Fruit fly (Drosophila melanogaster) whole organism, embryonic: Measurements from ENCODE around the gene Enoph.

Source experiments
- Antp ChIP-seq: fragments of 200-800 bp; sonication (Bioruptor generic); optimal IDR thresholded peaks from 3 replicates; lab custom pipeline; 2016; ENCODE audit warnings: missing biosample characterization, missing genetic modification characterization
- B-H2 ChIP-seq: fragments of 200-800 bp; sonication (Bioruptor generic); optimal IDR thresholded peaks from 2 replicates; lab custom pipeline; 2018; ENCODE audit warnings: missing biosample characterization, mild to moderate bottlenecking, missing genetic modification characterization
- CG10147 ChIP-seq: fragments of 200-800 bp; sonication (Bioruptor generic); optimal IDR thresholded peaks from 2 replicates; lab custom pipeline; 2019; ENCODE audit warnings: missing biosample characterization, mild to moderate bottlenecking, missing genetic modification characterization, moderate library complexity
- CG10321 ChIP-seq: fragments of 200-800 bp; sonication (Bioruptor generic); IDR thresholded peaks from 2 replicates; pipeline ENCODE4 v1.3.6; 2022; ENCODE audit warnings: missing biosample characterization, missing genetic modification characterization
- CG10431 ChIP-seq: fragments of 200-800 bp; sonication (Bioruptor generic); optimal IDR thresholded peaks from 3 replicates; lab custom pipeline; 2018; ENCODE audit warnings: missing biosample characterization, mild to moderate bottlenecking, missing genetic modification characterization
- CG10959 ChIP-seq: fragments of 200-800 bp; sonication (Bioruptor generic); IDR thresholded peaks from 2 replicates; pipeline ENCODE4 v1.3.6; 2022; ENCODE audit warnings: missing biosample characterization, missing genetic modification characterization
- CG10979 ChIP-seq: fragments of 200-800 bp; sonication (Bioruptor generic); optimal IDR thresholded peaks from 2 replicates; lab custom pipeline; 2018; ENCODE audit warnings: missing biosample characterization, mild to moderate bottlenecking, missing genetic modification characterization, moderate library complexity
- CG11695 ChIP-seq: fragments of 200-800 bp; sonication (Bioruptor generic); IDR thresholded peaks from 3 replicates; pipeline ENCODE4 v1.3.6; 2022; ENCODE audit warnings: missing biosample characterization, missing genetic modification characterization
- CG14050 ChIP-seq: fragments of 200-800 bp; sonication (Bioruptor generic); IDR thresholded peaks from 3 replicates; pipeline ENCODE4 v1.3.6; 2022; ENCODE audit warnings: missing biosample characterization, missing genetic modification characterization
- CG14965 ChIP-seq: fragments of 200-800 bp; sonication (Bioruptor generic); optimal IDR thresholded peaks from 2 replicates; lab custom pipeline; 2016; ENCODE audit warnings: missing biosample characterization, missing genetic modification characterization, borderline replicate concordance
- CG17829 ChIP-seq: fragments of 200-800 bp; optimal IDR thresholded peaks from 2 replicates; lab custom pipeline; 2019; ENCODE audit warnings: missing biosample characterization, mild to moderate bottlenecking, missing genetic modification characterization, moderate library complexity
- CG1832 ChIP-seq: fragments of 200-800 bp; sonication (Bioruptor generic); optimal IDR thresholded peaks from 2 replicates; lab custom pipeline; 2017; ENCODE audit warnings: missing biosample characterization, mild to moderate bottlenecking, missing genetic modification characterization, inconsistent platforms
- CG2120 ChIP-seq: fragments of 200-800 bp; sonication (Bioruptor generic); optimal IDR thresholded peaks from 3 replicates; lab custom pipeline; 2016; ENCODE audit warnings: missing biosample characterization, missing genetic modification characterization
- CG33213 ChIP-seq: fragments of 200-800 bp; sonication (Bioruptor generic); optimal IDR thresholded peaks from 3 replicates; lab custom pipeline; 2016; ENCODE audit warnings: missing biosample characterization, missing genetic modification characterization
- CG42726 ChIP-seq: fragments of 200-800 bp; sonication (Bioruptor generic); IDR thresholded peaks from 2 replicates; pipeline ENCODE4 v1.3.6; 2022; ENCODE audit warnings: missing biosample characterization, missing genetic modification characterization; ENCODE audit not compliant: partially characterized antibody
- CG4820 ChIP-seq: fragments of 200-800 bp; sonication (Bioruptor generic); optimal IDR thresholded peaks from 3 replicates; lab custom pipeline; 2016; ENCODE audit warnings: missing biosample characterization, missing genetic modification characterization
- CG5245 ChIP-seq: fragments of 200-800 bp; sonication (Bioruptor generic); optimal IDR thresholded peaks from 3 replicates; lab custom pipeline; 2016; ENCODE audit warnings: missing biosample characterization, missing genetic modification characterization
- CG6689 ChIP-seq: fragments of 200-800 bp; sonication (Bioruptor generic); IDR thresholded peaks from 2 replicates; pipeline ENCODE4 v1.3.6; 2022; ENCODE audit warnings: missing biosample characterization, missing genetic modification characterization
- CG6854 ChIP-seq: fragments of 200-800 bp; sonication (Bioruptor generic); optimal IDR thresholded peaks from 3 replicates; lab custom pipeline; 2017; ENCODE audit warnings: missing biosample characterization, mild to moderate bottlenecking, missing genetic modification characterization
- CG8290 ChIP-seq, 3 experiments: fragments of 200-800 bp; sonication (Bioruptor generic); optimal IDR thresholded peaks; 2 replicates each; lab custom pipeline; 2016 to 2019; ENCODE audit warnings: missing biosample characterization in 3 of 3, missing genetic modification characterization in 3 of 3, mild to moderate bottlenecking in 2 of 3, moderate library complexity in 1 of 3
- CG9215 ChIP-seq: fragments of 200-800 bp; sonication (Bioruptor generic); IDR thresholded peaks from 2 replicates; pipeline ENCODE4 v1.3.6; 2022; ENCODE audit warnings: missing biosample characterization, missing genetic modification characterization
- CTCF ChIP-seq: fragments of 200-800 bp; sonication (Bioruptor generic); optimal IDR thresholded peaks from 2 replicates; lab custom pipeline; 2017; ENCODE audit warnings: missing biosample characterization, mild to moderate bottlenecking, missing genetic modification characterization, moderate library complexity
- D19B ChIP-seq: fragments of 200-800 bp; sonication (Bioruptor generic); optimal IDR thresholded peaks from 2 replicates; lab custom pipeline; 2017; ENCODE audit warnings: missing biosample characterization, mild to moderate bottlenecking, missing genetic modification characterization
- HLHmδ ChIP-seq: fragments of 200-800 bp; sonication (Bioruptor generic); optimal IDR thresholded peaks from 2 replicates; lab custom pipeline; 2018; ENCODE audit warnings: missing biosample characterization, mild to moderate bottlenecking, missing genetic modification characterization, moderate library complexity
- Hey ChIP-seq: fragments of 200-800 bp; sonication (Bioruptor generic); optimal IDR thresholded peaks from 3 replicates; lab custom pipeline; 2018; ENCODE audit warnings: missing biosample characterization, mild to moderate bottlenecking, missing genetic modification characterization
- HmgZ ChIP-seq: fragments of 200-800 bp; sonication (Bioruptor generic); optimal IDR thresholded peaks from 2 replicates; lab custom pipeline; 2018; ENCODE audit warnings: missing biosample characterization, mild to moderate bottlenecking, missing genetic modification characterization
- Lhr ChIP-seq: fragments of 200-800 bp; sonication (Bioruptor generic); optimal IDR thresholded peaks from 3 replicates; lab custom pipeline; 2017; ENCODE audit warnings: mild to moderate bottlenecking, missing biosample characterization, missing genetic modification reagents, missing genetic modification characterization
- NK7.1 ChIP-seq: fragments of 200-800 bp; sonication (Bioruptor generic); optimal IDR thresholded peaks from 3 replicates; lab custom pipeline; 2016; ENCODE audit warnings: missing biosample characterization, missing genetic modification characterization
- PHDP ChIP-seq: fragments of 200-800 bp; sonication (Bioruptor generic); optimal IDR thresholded peaks from 3 replicates; lab custom pipeline; 2018; ENCODE audit warnings: missing biosample characterization, mild to moderate bottlenecking, missing genetic modification characterization, moderate library complexity
- Six4 ChIP-seq: fragments of 200-800 bp; sonication (Bioruptor generic); optimal IDR thresholded peaks from 2 replicates; lab custom pipeline; 2016; ENCODE audit warnings: missing biosample characterization, missing genetic modification characterization
- Taf1 ChIP-seq: fragments of 200-800 bp; sonication (Bioruptor generic); IDR thresholded peaks from 2 replicates; pipeline ENCODE4 v1.3.6; 2022; ENCODE audit warnings: missing biosample characterization, missing genetic modification characterization
- az2 ChIP-seq: fragments of 200-800 bp; sonication (Bioruptor generic); optimal IDR thresholded peaks from 3 replicates; lab custom pipeline; 2016; ENCODE audit warnings: missing biosample characterization, missing genetic modification characterization
- chm ChIP-seq: fragments of 200-800 bp; sonication (Bioruptor generic); IDR thresholded peaks from 2 replicates; pipeline ENCODE4 v1.3.6; 2022; ENCODE audit warnings: missing biosample characterization, missing genetic modification characterization
- corto ChIP-seq: fragments of 200-800 bp; sonication (Bioruptor generic); optimal IDR thresholded peaks from 2 replicates; lab custom pipeline; 2016; ENCODE audit warnings: missing biosample characterization, mild to moderate bottlenecking, missing genetic modification characterization, moderate library complexity
- dan ChIP-seq: fragments of 200-800 bp; sonication (Bioruptor generic); IDR thresholded peaks from 2 replicates; pipeline ENCODE4 v1.3.6; 2022; ENCODE audit warnings: missing biosample characterization, missing genetic modification characterization
- dimm ChIP-seq: fragments of 200-800 bp; sonication (Bioruptor generic); IDR thresholded peaks from 2 replicates; pipeline ENCODE4 v1.3.6; 2022; ENCODE audit warnings: missing biosample characterization, missing genetic modification characterization
- eve ChIP-seq, 2 experiments: fragments of >200 bp; optimal IDR thresholded peaks; 2 replicates each; lab custom pipeline; 2017; ENCODE audit warnings: missing biosample characterization in 2 of 2, missing genetic modification characterization in 2 of 2
- gem ChIP-seq: fragments of 200-800 bp; sonication (Bioruptor generic); optimal IDR thresholded peaks from 2 replicates; lab custom pipeline; 2019; ENCODE audit warnings: missing biosample characterization, mild to moderate bottlenecking, missing genetic modification characterization, moderate library complexity
- gro ChIP-seq: fragments of 200-800 bp; sonication (Bioruptor generic); optimal IDR thresholded peaks from 2 replicates; lab custom pipeline; 2016; ENCODE audit warnings: missing biosample characterization, missing genetic modification characterization
- jigr1 ChIP-seq: fragments of 200-800 bp; sonication (Bioruptor generic); IDR thresholded peaks from 3 replicates; pipeline ENCODE4 v1.3.6; 2022; ENCODE audit warnings: missing biosample characterization, missing genetic modification characterization
- lilli ChIP-seq: fragments of 200-800 bp; sonication (Bioruptor generic); optimal IDR thresholded peaks from 3 replicates; lab custom pipeline; 2016; ENCODE audit warnings: missing biosample characterization, missing genetic modification characterization
- mam ChIP-seq: fragments of 200-800 bp; sonication (Bioruptor generic); optimal IDR thresholded peaks from 3 replicates; lab custom pipeline; 2016; ENCODE audit warnings: missing biosample characterization, missing genetic modification characterization
- mld ChIP-seq: fragments of 200-800 bp; sonication (Bioruptor generic); IDR thresholded peaks from 3 replicates; pipeline ENCODE4 v1.3.6; 2022; ENCODE audit warnings: missing biosample characterization, missing genetic modification characterization; ENCODE audit not compliant: partially characterized antibody
- nerfin-1 ChIP-seq: fragments of 200-800 bp; sonication (Bioruptor generic); optimal IDR thresholded peaks from 3 replicates; lab custom pipeline; 2019; ENCODE audit warnings: missing biosample characterization, mild to moderate bottlenecking, missing genetic modification characterization, moderate library complexity
- tll ChIP-seq, 2 experiments: fragments of 200-800 bp in 1 of 2; fragments of >200 bp in 1 of 2; sonication (Bioruptor generic) in 1 of 2; optimal IDR thresholded peaks; 2 replicates each; lab custom pipeline; 2017 to 2019; ENCODE audit warnings: missing biosample characterization in 2 of 2, missing genetic modification characterization in 2 of 2, mild to moderate bottlenecking in 1 of 2, moderate library complexity in 1 of 2
- tna ChIP-seq: fragments of 200-800 bp; sonication (Bioruptor generic); IDR thresholded peaks from 2 replicates; pipeline ENCODE4 v1.3.6; 2022; ENCODE audit warnings: missing biosample characterization, missing genetic modification characterization; ENCODE audit not compliant: partially characterized antibody
- wdn ChIP-seq: fragments of 200-800 bp; sonication (Bioruptor generic); IDR thresholded peaks from 2 replicates; pipeline ENCODE4 v1.3.6; 2022; ENCODE audit warnings: missing biosample characterization, missing genetic modification characterization
- wor ChIP-seq: fragments of 200-800 bp; sonication (Bioruptor generic); IDR thresholded peaks from 2 replicates; pipeline ENCODE4 v1.3.6; 2022; ENCODE audit warnings: missing biosample characterization, missing genetic modification characterization

Enoph gene

DNA sequence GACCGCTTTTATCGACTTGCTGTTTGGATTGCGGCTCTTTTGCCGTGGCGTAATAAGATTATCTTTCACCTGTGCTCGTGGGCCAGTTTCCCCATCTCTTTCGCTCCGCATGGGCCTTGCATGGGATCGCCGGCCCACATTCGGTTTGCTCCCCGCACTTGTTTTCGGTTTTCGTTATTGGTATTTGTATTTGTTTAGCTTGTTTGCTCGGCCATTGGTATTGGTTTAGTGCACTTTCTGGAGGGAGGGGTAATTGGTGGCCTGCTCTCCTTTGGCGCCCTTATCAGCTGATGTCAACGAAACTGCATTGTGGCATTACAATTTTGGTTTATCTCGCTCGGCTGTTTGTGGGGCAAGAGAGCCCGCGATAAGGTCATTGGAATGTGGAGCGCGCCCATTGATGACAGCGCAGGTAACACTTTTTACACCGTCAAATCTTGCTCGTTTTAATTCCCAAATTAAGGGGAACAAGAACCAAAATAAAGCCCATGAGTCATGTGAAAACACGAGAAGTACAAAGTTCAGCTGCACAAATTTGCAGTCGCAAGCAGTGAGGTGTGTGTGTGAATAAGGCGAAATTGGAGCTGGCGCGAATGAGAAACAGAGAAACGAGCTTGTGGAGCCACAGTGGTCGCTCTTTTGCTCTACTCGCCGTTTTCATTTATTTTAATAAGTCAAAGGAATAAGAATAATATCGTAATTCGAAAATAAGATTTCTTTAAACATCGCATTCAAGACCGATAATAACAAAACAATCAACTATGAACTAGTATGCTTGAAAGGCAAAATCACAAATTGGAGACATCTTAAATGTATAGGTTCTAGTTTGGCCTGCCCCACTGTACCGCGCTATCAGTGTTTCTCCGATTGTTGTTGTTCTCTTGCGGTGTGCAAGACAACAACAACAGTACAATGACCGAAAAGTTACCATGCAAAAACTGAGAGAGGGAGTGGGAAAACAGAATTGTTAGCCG lies 40.9 kb downstream of the Enoph start (continued):
- TF ChIP-seq CG2120 (peak; percentile 64), D19B (no peak), CG1832 (GFP tag; lab: Kevin White, UChicago) (no peak), NK7.1 (peak; percentile 99), Antp (GFP tag; lab: Kevin White, UChicago) (peak; percentile 98), CG42726 (GFP tag; lab: Robert Waterston, UW) (no peak), CG14050 (GFP tag; lab: Robert Waterston, UW) (peak; percentile 82), CG6689 (GFP tag; lab: Robert Waterston, UW) (peak; percentile 94), lilli (GFP tag; lab: Kevin White, UChicago) (peak; percentile 88), CG6854 (GFP tag; lab: Kevin White, UChicago) (peak; percentile 67), PHDP (peak; percentile 91), nerfin-1 (tag; lab: Kevin White, UChicago) (peak; percentile 97), Lhr (peak; percentile 99), CG10431 (GFP tag; lab: Kevin White, UChicago) (peak; percentile 98), CG33213 (peak; percentile 99), az2 (GFP tag; lab: Kevin White, UChicago) (peak; percentile 93), CG17829 (peak; percentile 92), CG14965 (peak; percentile 95), gro (GFP tag; lab: Kevin White, UChicago) (no peak), HLHmδ (GFP tag; lab: Kevin White, UChicago) (peak; percentile 99), mam (GFP tag; lab: Kevin White, UChicago) (peak; percentile 82), dimm (GFP tag; lab: Robert Waterston, UW) (peak; percentile 89), chm (GFP tag; lab: Robert Waterston, UW) (peak; percentile 100), wor (GFP tag; lab: Robert Waterston, UW) (peak; percentile 81), Hey (tag; lab: Kevin White, UChicago) (peak; percentile 91), tll (GFP tag; optimal IDR thresholded peaks at IDR 0.05; lab: Kevin White, UChicago) (peak in 1 of 2 experiments; percentile 86), CG5245 (GFP tag; lab: Kevin White, UChicago) (peak; percentile 98), CG9215 (GFP tag; lab: Robert Waterston, UW) (peak; percentile 38; the same call in 1 of the 2 replicates), tna (no peak), CG8290 (GFP tag; optimal IDR thresholded peaks at IDR 0.05; lab: Kevin White, UChicago) (peak; percentile 100), CG8290 (tag; optimal IDR thresholded peaks at IDR 0.05; lab: Kevin White, UChicago) (peak; percentile 91 to 100), CG10321 (GFP tag; lab: Robert Waterston, UW) (peak; percentile 48), CG11695 (GFP tag; lab: Robert Waterston, UW) (peak; percentile 91), Six4 (GFP tag; lab: Kevin White, UChicago) (peak; percentile 99), Taf1 (GFP tag; lab: Robert Waterston, UW) (no peak), eve (GFP tag; optimal IDR thresholded peaks at IDR 0.05; lab: Kevin White, UChicago) (peak in 1 of 2 experiments; percentile 25), HmgZ (tag; lab: Kevin White, UChicago) (peak; percentile 93), mld (GFP tag; lab: Robert Waterston, UW) (no peak), CG4820 (GFP tag; lab: Kevin White, UChicago) (peak; percentile 96), CG10959 (peak; percentile 97), CTCF (peak; percentile 72), CG10147 (GFP tag; lab: Kevin White, UChicago) (peak; percentile 44), dan (GFP tag; lab: Robert Waterston, UW) (peak; percentile 41; the same call in 1 of the 2 replicates), wdn (GFP tag; lab: Robert Waterston, UW) (peak; percentile 71; the same call in 1 of the 2 replicates), gem (peak; percentile 96), jigr1 (GFP tag; lab: Robert Waterston, UW) (0 out of 3 replicates have a peak, but pooled peaks have one; percentile 43), B-H2 (GFP tag; lab: Kevin White, UChicago) (no peak), corto (peak; percentile 84), CG10979 (peak; percentile 90)
